Fruit fly (Drosophila melanogaster) whole organism, embryonic: Measurements from ENCODE around the gene zen.

Experiments
- Antp ChIP-seq: fragments of 200-800 bp; sonication (Bioruptor generic); optimal IDR thresholded peaks from 3 replicates; lab custom pipeline; 2016; ENCODE audit warnings: missing biosample characterization, missing genetic modification characterization
- Asciz ChIP-seq: fragments of 200-800 bp; sonication (Bioruptor generic); optimal IDR thresholded peaks from 2 replicates; lab custom pipeline; 2017; ENCODE audit warnings: missing biosample characterization, mild to moderate bottlenecking, missing genetic modification characterization, missing genetic modification reagents
- Atf3 ChIP-seq: fragments of 200-800 bp; sonication (Bioruptor generic); optimal IDR thresholded peaks from 3 replicates; lab custom pipeline; 2016; ENCODE audit warnings: missing biosample characterization, missing genetic modification characterization
- Atf6 ChIP-seq: fragments of 200-800 bp; sonication (Bioruptor generic); IDR thresholded peaks from 2 replicates; pipeline ENCODE4 v1.3.6; 2022; ENCODE audit warnings: missing biosample characterization, missing genetic modification characterization
- Blimp-1 ChIP-seq: fragments of 200-800 bp; sonication (Bioruptor generic); optimal IDR thresholded peaks from 3 replicates; lab custom pipeline; 2018; ENCODE audit warnings: missing biosample characterization, missing genetic modification characterization, mild to moderate bottlenecking, moderate library complexity, missing genetic modification reagents
- CG10267 ChIP-seq: fragments of 200-800 bp; sonication (Bioruptor generic); optimal IDR thresholded peaks from 2 replicates; lab custom pipeline; 2018; ENCODE audit warnings: missing biosample characterization, mild to moderate bottlenecking, missing genetic modification characterization, moderate library complexity
- CG10654 ChIP-seq: fragments of 200-800 bp; sonication (Bioruptor generic); optimal IDR thresholded peaks from 2 replicates; lab custom pipeline; 2016; ENCODE audit warnings: missing biosample characterization, missing genetic modification characterization
- CG11560 ChIP-seq: fragments of 200-800 bp; sonication (Bioruptor generic); IDR thresholded peaks from 3 replicates; pipeline ENCODE4 v1.3.6; 2022; ENCODE audit warnings: missing biosample characterization, missing genetic modification characterization
- CG1233 ChIP-seq: fragments of 200-800 bp; sonication (Bioruptor generic); optimal IDR thresholded peaks from 4 replicates; lab custom pipeline; 2018; ENCODE audit warnings: missing biosample characterization, mild to moderate bottlenecking, missing genetic modification characterization
- CG12391 ChIP-seq: fragments of 200-800 bp; sonication (Bioruptor generic); optimal IDR thresholded peaks from 3 replicates; lab custom pipeline; 2018; ENCODE audit warnings: missing biosample characterization, mild to moderate bottlenecking, missing genetic modification characterization, moderate library complexity
- CG12769 ChIP-seq: fragments of 200-800 bp; sonication (Bioruptor generic); optimal IDR thresholded peaks from 2 replicates; lab custom pipeline; 2019; ENCODE audit warnings: missing biosample characterization, mild to moderate bottlenecking, missing genetic modification characterization, moderate library complexity
- CG13624 ChIP-seq: fragments of 200-800 bp; sonication (Bioruptor generic); optimal IDR thresholded peaks from 2 replicates; lab custom pipeline; 2016; ENCODE audit warnings: missing biosample characterization, missing genetic modification characterization
- CG15011 ChIP-seq: fragments of 200-800 bp; sonication (Bioruptor generic); optimal IDR thresholded peaks from 3 replicates; lab custom pipeline; 2018; ENCODE audit warnings: missing biosample characterization, mild to moderate bottlenecking, missing genetic modification characterization
- CG17186 ChIP-seq: fragments of 200-800 bp; sonication (Bioruptor generic); optimal IDR thresholded peaks from 3 replicates; lab custom pipeline; 2017; ENCODE audit warnings: missing biosample characterization, missing genetic modification reagents, missing genetic modification characterization
- CG17361 ChIP-seq: fragments of 200-800 bp; sonication (Bioruptor generic); IDR thresholded peaks from 3 replicates; pipeline ENCODE4 v1.3.6; 2022; ENCODE audit warnings: missing biosample characterization, missing genetic modification characterization
- CG17568 ChIP-seq: fragments of 200-800 bp; sonication (Bioruptor generic); optimal IDR thresholded peaks from 2 replicates; lab custom pipeline; 2018; ENCODE audit warnings: missing biosample characterization, mild to moderate bottlenecking, missing genetic modification characterization, moderate library complexity
- CG18476 ChIP-seq: fragments of 200-800 bp; sonication (Bioruptor generic); optimal IDR thresholded peaks from 2 replicates; lab custom pipeline; 2016; ENCODE audit warnings: missing biosample characterization, mild to moderate bottlenecking, missing genetic modification characterization
- CG31224 ChIP-seq: fragments of 200-800 bp; sonication (Bioruptor generic); IDR thresholded peaks from 2 replicates; pipeline ENCODE4 v1.3.6; 2022; ENCODE audit warnings: missing biosample characterization, missing genetic modification characterization
- CG3995 ChIP-seq: fragments of 200-800 bp; sonication (Bioruptor generic); optimal IDR thresholded peaks from 3 replicates; lab custom pipeline; 2016; ENCODE audit warnings: missing biosample characterization, missing genetic modification characterization
- CG6175 ChIP-seq: fragments of 200-800 bp; sonication (Bioruptor generic); IDR thresholded peaks from 3 replicates; pipeline ENCODE4 v1.3.6; 2022; ENCODE audit warnings: missing biosample characterization, missing genetic modification characterization
- CG6791 ChIP-seq: fragments of 200-800 bp; sonication (Bioruptor generic); IDR thresholded peaks from 3 replicates; pipeline ENCODE4 v1.3.6; 2022; ENCODE audit warnings: missing biosample characterization, missing genetic modification characterization; ENCODE audit not compliant: partially characterized antibody
- CG6813 ChIP-seq: fragments of 200-800 bp; sonication (Bioruptor generic); optimal IDR thresholded peaks from 2 replicates; lab custom pipeline; 2017; ENCODE audit warnings: missing biosample characterization, missing genetic modification characterization, mild to moderate bottlenecking, moderate library complexity, missing genetic modification reagents
- CG7987 ChIP-seq: fragments of 200-800 bp; sonication (Bioruptor generic); optimal IDR thresholded peaks from 2 replicates; lab custom pipeline; 2018; ENCODE audit warnings: missing biosample characterization, mild to moderate bottlenecking, missing genetic modification characterization, moderate library complexity
- CG9437 ChIP-seq: fragments of 200-800 bp; sonication (Bioruptor generic); optimal IDR thresholded peaks from 2 replicates; lab custom pipeline; 2018; ENCODE audit warnings: missing biosample characterization, mild to moderate bottlenecking, missing genetic modification characterization
- CG9876 ChIP-seq: fragments of 200-800 bp; sonication (Bioruptor generic); optimal IDR thresholded peaks from 2 replicates; lab custom pipeline; 2016; ENCODE audit warnings: missing biosample characterization, missing genetic modification characterization
- Ets97D ChIP-seq: fragments of 200-800 bp; sonication (Bioruptor generic); optimal IDR thresholded peaks from 3 replicates; lab custom pipeline; 2016; ENCODE audit warnings: missing biosample characterization, missing genetic modification characterization
- Fer1 ChIP-seq: fragments of 200-800 bp; sonication (Bioruptor generic); optimal IDR thresholded peaks from 2 replicates; lab custom pipeline; 2017; ENCODE audit warnings: missing biosample characterization, mild to moderate bottlenecking, missing genetic modification characterization
- H2.0 ChIP-seq: fragments of 200-800 bp; sonication (Bioruptor generic); IDR thresholded peaks from 2 replicates; pipeline ENCODE4 v1.3.6; 2022; ENCODE audit warnings: missing biosample characterization, missing genetic modification characterization
- Hmr ChIP-seq: fragments of 200-800 bp; sonication (Bioruptor generic); optimal IDR thresholded peaks from 3 replicates; lab custom pipeline; 2017; ENCODE audit warnings: mild to moderate bottlenecking, missing biosample characterization, missing genetic modification reagents, missing genetic modification characterization
- Hr3 ChIP-seq: fragments of 200-800 bp; sonication (Bioruptor generic); optimal IDR thresholded peaks from 3 replicates; lab custom pipeline; 2016; ENCODE audit warnings: missing biosample characterization, missing genetic modification characterization
- Mes4 ChIP-seq: fragments of 200-800 bp; sonication (Bioruptor generic); optimal IDR thresholded peaks from 2 replicates; lab custom pipeline; 2016; ENCODE audit warnings: missing biosample characterization, missing genetic modification characterization
- PHDP ChIP-seq: fragments of 200-800 bp; sonication (Bioruptor generic); optimal IDR thresholded peaks from 3 replicates; lab custom pipeline; 2018; ENCODE audit warnings: missing biosample characterization, mild to moderate bottlenecking, missing genetic modification characterization, moderate library complexity
- Poxn ChIP-seq: fragments of 200-800 bp; sonication (Bioruptor generic); IDR thresholded peaks from 2 replicates; pipeline ENCODE4 v1.3.6; 2022; ENCODE audit warnings: missing biosample characterization, missing genetic modification characterization
- Vsx1 ChIP-seq: fragments of 200-800 bp; sonication (Bioruptor generic); optimal IDR thresholded peaks from 2 replicates; lab custom pipeline; 2017; ENCODE audit warnings: missing biosample characterization, mild to moderate bottlenecking, missing genetic modification characterization, missing genetic modification reagents
- Xrp1 ChIP-seq: fragments of 200-800 bp; sonication (Bioruptor generic); IDR thresholded peaks from 2 replicates; pipeline ENCODE4 v1.3.6; 2022; ENCODE audit warnings: missing biosample characterization, missing genetic modification characterization
- aop ChIP-seq: fragments of 200-800 bp; sonication (Bioruptor generic); IDR thresholded peaks from 2 replicates; pipeline ENCODE4 v1.3.6; 2022; ENCODE audit warnings: missing biosample characterization, missing genetic modification characterization
- ara ChIP-seq: fragments of 200-800 bp; sonication (Bioruptor generic); IDR thresholded peaks from 2 replicates; pipeline ENCODE4 v1.3.6; 2022; ENCODE audit warnings: missing biosample characterization, missing genetic modification characterization
- bab2 ChIP-seq: fragments of 200-800 bp; sonication (Bioruptor generic); optimal IDR thresholded peaks from 2 replicates; lab custom pipeline; 2016; ENCODE audit warnings: missing biosample characterization, missing genetic modification characterization
- dan ChIP-seq: fragments of 200-800 bp; sonication (Bioruptor generic); IDR thresholded peaks from 2 replicates; pipeline ENCODE4 v1.3.6; 2022; ENCODE audit warnings: missing biosample characterization, missing genetic modification characterization
- dati ChIP-seq: fragments of 200-800 bp; sonication (Bioruptor generic); IDR thresholded peaks from 2 replicates; pipeline ENCODE4 v1.3.6; 2022; ENCODE audit warnings: missing biosample characterization, missing genetic modification characterization
- dpn ChIP-seq, 2 experiments: fragments of 200-800 bp; sonication (Bioruptor generic); optimal IDR thresholded peaks; 3 replicates each; lab custom pipeline; 2016; ENCODE audit warnings: missing biosample characterization in 2 of 2, missing genetic modification characterization in 2 of 2
- dysf ChIP-seq: fragments of 200-800 bp; sonication (Bioruptor generic); IDR thresholded peaks from 3 replicates; pipeline ENCODE4 v1.3.6; 2022; ENCODE audit warnings: missing biosample characterization, missing genetic modification characterization
- esg ChIP-seq: fragments of 200-800 bp; sonication (Bioruptor generic); conservative IDR thresholded peaks from 2 replicates; pipeline ENCODE4 v1.3.6; 2022; ENCODE audit warnings: missing biosample characterization, missing genetic modification characterization
- fru ChIP-seq: fragments of >200 bp; optimal IDR thresholded peaks from 2 replicates; lab custom pipeline; 2017
- hth ChIP-seq: fragments of >200 bp; optimal IDR thresholded peaks from 2 replicates; lab custom pipeline; 2017; ENCODE audit warnings: inconsistent platforms
- kay ChIP-seq: fragments of 200-800 bp; sonication (Bioruptor generic); optimal IDR thresholded peaks from 2 replicates; lab custom pipeline; 2016; ENCODE audit warnings: missing biosample characterization, missing genetic modification characterization
- lab ChIP-seq: fragments of 200-800 bp; sonication (Bioruptor generic); optimal IDR thresholded peaks from 3 replicates; lab custom pipeline; 2017; ENCODE audit warnings: missing biosample characterization, missing genetic modification characterization, mild to moderate bottlenecking, moderate library complexity, missing genetic modification reagents
- scrt ChIP-seq: fragments of 200-800 bp; sonication (Bioruptor generic); optimal IDR thresholded peaks from 2 replicates; lab custom pipeline; 2018; ENCODE audit warnings: missing biosample characterization, mild to moderate bottlenecking, missing genetic modification characterization, moderate library complexity
- sr ChIP-seq: fragments of 200-800 bp; sonication (Bioruptor generic); IDR thresholded peaks from 3 replicates; pipeline ENCODE4 v1.3.6; 2022; ENCODE audit warnings: missing biosample characterization, missing genetic modification characterization
- stwl ChIP-seq: fragments of 200-800 bp; sonication (Bioruptor generic); optimal IDR thresholded peaks from 3 replicates; lab custom pipeline; 2018; ENCODE audit warnings: missing biosample characterization, mild to moderate bottlenecking, missing genetic modification characterization, moderate library complexity
- wdn ChIP-seq: fragments of 200-800 bp; sonication (Bioruptor generic); IDR thresholded peaks from 2 replicates; pipeline ENCODE4 v1.3.6; 2022; ENCODE audit warnings: missing biosample characterization, missing genetic modification characterization
- zen ChIP-seq: fragments of 200-800 bp; sonication (Bioruptor generic); optimal IDR thresholded peaks from 3 replicates; lab custom pipeline; 2018; ENCODE audit warnings: missing biosample characterization, mild to moderate bottlenecking, missing genetic modification characterization, moderate library complexity

The zen gene

DNA sequence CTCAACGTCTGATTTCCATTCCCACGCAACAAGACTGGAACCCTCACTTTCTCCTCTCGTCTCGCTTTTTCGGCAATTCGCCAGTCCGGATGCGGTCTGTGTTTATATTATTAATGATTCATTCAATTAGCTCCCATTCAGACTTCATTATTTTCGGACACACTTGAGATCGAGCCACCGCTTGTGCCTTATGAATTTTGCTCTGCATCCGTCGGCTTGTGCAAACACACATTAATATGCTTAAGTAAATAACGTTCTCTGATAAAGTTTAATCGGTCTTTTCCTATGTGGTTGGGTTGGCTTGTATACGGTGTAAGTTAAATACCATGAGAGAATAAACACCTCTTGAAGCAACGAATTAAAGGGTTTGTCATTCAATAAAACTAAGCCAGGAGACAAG lies 10.9 kb upstream of the zen start (continued):
- no peak for TF ChIP-seq CG17568
- peak; percentile 31 for TF ChIP-seq lab (GFP tag; lab: Kevin White, UChicago)
- no peak for TF ChIP-seq scrt (GFP tag; lab: Kevin White, UChicago)
- TF ChIP-seq CG12391 (tag; lab: Kevin White, UChicago): no peak
- TF ChIP-seq H2.0 (GFP tag; lab: Robert Waterston, UW): no peak
- TF ChIP-seq CG6813 (GFP tag; lab: Kevin White, UChicago): peak; percentile 33
- TF ChIP-seq dati: 0 out of 2 replicates have a peak, but pooled peaks have one; percentile 9
- TF ChIP-seq CG17186: no peak
- peak; percentile 29 for TF ChIP-seq Blimp-1 (GFP tag; lab: Kevin White, UChicago)
- TF ChIP-seq Atf3: no peak
- no peak for TF ChIP-seq Fer1 (GFP tag; lab: Kevin White, UChicago)
- TF ChIP-seq dpn (GFP tag; optimal IDR thresholded peaks at IDR 0.05; lab: Kevin White, UChicago): no peak
- TF ChIP-seq Ets97D (GFP tag; lab: Kevin White, UChicago): no peak
- no peak for TF ChIP-seq dysf (GFP tag; lab: Robert Waterston, UW)
- TF ChIP-seq fru (lab: Kevin White, UChicago): no peak
- TF ChIP-seq CG1233 (GFP tag; lab: Kevin White, UChicago): peak; percentile 61
- no peak for TF ChIP-seq esg (GFP tag; lab: Robert Waterston, UW)
- TF ChIP-seq Xrp1: peak; percentile 22; the same call in 1 of the 2 replicates
- TF ChIP-seq sr (GFP tag; lab: Robert Waterston, UW): no peak
- no peak for TF ChIP-seq stwl (tag; lab: Kevin White, UChicago)
- TF ChIP-seq CG13624 (GFP tag; lab: Kevin White, UChicago): no peak
- TF ChIP-seq CG7987 (GFP tag; lab: Kevin White, UChicago): peak; percentile 31
- TF ChIP-seq CG12769 (tag; lab: Kevin White, UChicago): no peak
- no peak for TF ChIP-seq CG10267
- TF ChIP-seq CG15011 (GFP tag; lab: Kevin White, UChicago): no peak
- TF ChIP-seq Vsx1 (GFP tag; lab: Kevin White, UChicago): no peak
- no peak for TF ChIP-seq CG3995 (GFP tag; lab: Kevin White, UChicago)
- TF ChIP-seq Hr3 (GFP tag; lab: Kevin White, UChicago): no peak
- no peak for TF ChIP-seq bab2 (GFP tag; lab: Kevin White, UChicago)
- peak; percentile 16 for TF ChIP-seq CG10654 (GFP tag; lab: Kevin White, UChicago)
- peak; percentile 17 for TF ChIP-seq Mes4
- TF ChIP-seq CG6175 (GFP tag; lab: Robert Waterston, UW): no peak
- TF ChIP-seq wdn: no peak
- no peak for TF ChIP-seq CG11560 (tag; lab: Robert Waterston, UW)
- no peak for TF ChIP-seq hth (lab: Kevin White, UChicago)
- no peak for TF ChIP-seq kay (GFP tag; lab: Kevin White, UChicago)
- TF ChIP-seq CG18476: no peak
- TF ChIP-seq PHDP: peak; percentile 36
- no peak for TF ChIP-seq CG17361 (GFP tag; lab: Robert Waterston, UW)
- TF ChIP-seq Hmr (GFP tag; lab: Kevin White, UChicago): peak; percentile 3
- TF ChIP-seq Antp (GFP tag; lab: Kevin White, UChicago): no peak
- no peak for TF ChIP-seq Poxn (GFP tag; lab: Robert Waterston, UW)
- TF ChIP-seq CG9876 (GFP tag; lab: Kevin White, UChicago): no peak
- TF ChIP-seq ara: no peak
- no peak for TF ChIP-seq aop (GFP tag; lab: Robert Waterston, UW)
- TF ChIP-seq zen (tag; lab: Kevin White, UChicago): no peak
- peak; percentile 27 for TF ChIP-seq Asciz (GFP tag; lab: Kevin White, UChicago)
- no peak for TF ChIP-seq CG31224
- no peak for TF ChIP-seq Atf6
- no peak for TF ChIP-seq CG9437 (GFP tag; lab: Kevin White, UChicago)
- TF ChIP-seq dan (GFP tag; lab: Robert Waterston, UW): no peak
- TF ChIP-seq CG6791: no peak
